Worm (Caenorhabditis elegans) whole organism, early embryonic: ENCODE measurements around the gene acdh-6.

ENCODE experiments used
- F13C5.2 ChIP-seq: sonication (generic microtip); optimal IDR thresholded peaks from 2 replicates; lab custom pipeline; 2017; ENCODE audit warnings: mild to moderate bottlenecking, missing genetic modification characterization, inconsistent platforms, missing compliant biosample characterization
- aly-1 ChIP-seq: sonication (generic microtip); optimal IDR thresholded peaks from 2 replicates; lab custom pipeline; 2016; ENCODE audit warnings: missing genetic modification characterization, missing compliant biosample characterization
- ama-1 ChIP-seq: fragments of 150-350 bp; optimal IDR thresholded peaks from 2 replicates; lab custom pipeline; 2014

- no peak for TF ChIP-seq ama-1 (lab: Kevin White, UChicago)
- no peak for TF ChIP-seq F13C5.2
- no peak for TF ChIP-seq aly-1
Measured at ce11 chrIII:8524773-8525172, 36.2 kb upstream of the acdh-6 start, which contains the start of gene idpp-15.
